Fruit fly (Drosophila melanogaster): ENCODE results near the gene CycH.

Gene CycH

dm6 chr3L:21828177-21828589, 6.4 kb downstream of the CycH start, which contains the start of gene CG32448 (continued):
- TF ChIP-seq Atf-2 (GFP tag; optimal IDR thresholded peaks at IDR 0.05): peak; percentile 49
- TF ChIP-seq pb (GFP tag; optimal IDR thresholded peaks at IDR 0.05): no peak
- peak; percentile 91 for TF ChIP-seq sens (GFP tag)
- TF ChIP-seq disco-r (GFP tag; optimal IDR thresholded peaks at IDR 0.05): no peak
- TF ChIP-seq CG9609 (GFP tag; optimal IDR thresholded peaks at IDR 0.05): peak; percentile 58
- TF ChIP-seq nmo (GFP tag; optimal IDR thresholded peaks at IDR 0.05): peak; percentile 57
- no peak for TF ChIP-seq CG10274 (GFP tag; optimal IDR thresholded peaks at IDR 0.05)
- no peak for TF ChIP-seq MTF-1 (GFP tag; optimal IDR thresholded peaks at IDR 0.05; ENCODE audit: borderline replicate concordance)
- TF ChIP-seq Atf6 (GFP tag; IDR thresholded peaks at IDR 0.05): peak; percentile 67
- peak; percentile 76 for TF ChIP-seq pho (GFP tag; optimal IDR thresholded peaks at IDR 0.05)
- TF ChIP-seq jumu (GFP tag; optimal IDR thresholded peaks at IDR 0.05): peak; percentile 58
- TF ChIP-seq CG12659 (GFP tag; optimal IDR thresholded peaks at IDR 0.05): peak; percentile 55
- peak; percentile 94 for TF ChIP-seq Med (GFP tag)
- TF ChIP-seq MBD-R2 (GFP tag; IDR thresholded peaks at IDR 0.05): peak; percentile 86
- peak; percentile 42 for TF ChIP-seq PHDP (tag; optimal IDR thresholded peaks at IDR 0.05)
- no peak for TF ChIP-seq onecut (GFP tag; IDR thresholded peaks at IDR 0.05)
- no peak for TF ChIP-seq kni (GFP tag; optimal IDR thresholded peaks at IDR 0.05)
- no peak for TF ChIP-seq dan (GFP tag; IDR thresholded peaks at IDR 0.05)
- peak; percentile 56; the same call in 1 of the 3 replicates for TF ChIP-seq CG7357 (GFP tag; IDR thresholded peaks at IDR 0.05)
- TF ChIP-seq vvl (GFP tag; IDR thresholded peaks at IDR 0.05): peak; percentile 83
- no peak for TF ChIP-seq CG7928 (GFP tag; optimal IDR thresholded peaks at IDR 0.05)
- TF ChIP-seq Gsc (GFP tag; IDR thresholded peaks at IDR 0.05): no peak
- TF ChIP-seq ap (GFP tag; IDR thresholded peaks at IDR 0.05): 0 out of 2 replicates have a peak, but pooled peaks have one; percentile 42
- peak; percentile 69 for TF ChIP-seq fu2 (GFP tag; optimal IDR thresholded peaks at IDR 0.05)
- no peak for TF ChIP-seq CG10321 (GFP tag; IDR thresholded peaks at IDR 0.05)
- TF ChIP-seq toy (GFP tag; IDR thresholded peaks at IDR 0.05): no peak
- TF ChIP-seq ems (GFP tag; optimal IDR thresholded peaks at IDR 0.05): peak; percentile 59
- no peak for TF ChIP-seq usp (GFP tag; optimal IDR thresholded peaks at IDR 0.05)
- 0 out of 2 replicates have a peak, but pooled peaks have one; percentile 30 for TF ChIP-seq CG43689 (GFP tag; IDR thresholded peaks at IDR 0.05)
- TF ChIP-seq Meics (GFP tag; optimal IDR thresholded peaks at IDR 0.05): peak; percentile 60
- TF ChIP-seq CG17359 (tag; optimal IDR thresholded peaks at IDR 0.05): peak; percentile 55
- peak; percentile 59 for TF ChIP-seq CG8924 (tag; optimal IDR thresholded peaks at IDR 0.05)
- peak; percentile 45 for TF ChIP-seq CG18476 (GFP tag; optimal IDR thresholded peaks at IDR 0.05)
- TF ChIP-seq CG31388 (GFP tag; optimal IDR thresholded peaks at IDR 0.05): peak; percentile 1
- no peak for TF ChIP-seq CG12744 (GFP tag; optimal IDR thresholded peaks at IDR 0.05)
- TF ChIP-seq CG16779 (GFP tag; IDR thresholded peaks at IDR 0.05): no peak
- peak; percentile 44 for TF ChIP-seq CG10979 (tag; optimal IDR thresholded peaks at IDR 0.05)
- TF ChIP-seq CG8944 (GFP tag; optimal IDR thresholded peaks at IDR 0.05): peak; percentile 64
- peak; percentile 75 for TF ChIP-seq CG2712 (tag; optimal IDR thresholded peaks at IDR 0.05)
- TF ChIP-seq CG13894 (tag; optimal IDR thresholded peaks at IDR 0.05): no peak
- TF ChIP-seq Doc2 (GFP tag; IDR thresholded peaks at IDR 0.05): no peak
- no peak for TF ChIP-seq Opbp (GFP tag; IDR thresholded peaks at IDR 0.05; ENCODE audit: partially characterized antibody)
- TF ChIP-seq CG9797 (GFP tag; optimal IDR thresholded peaks at IDR 0.05): peak; percentile 68
- TF ChIP-seq Dfd (GFP tag; optimal IDR thresholded peaks at IDR 0.05): no peak
- peak; percentile 38 for TF ChIP-seq CG3281 (GFP tag; optimal IDR thresholded peaks at IDR 0.05)
- TF ChIP-seq Lhr (GFP tag; optimal IDR thresholded peaks at IDR 0.05): no peak
- no peak for TF ChIP-seq CG10462 (GFP tag; optimal IDR thresholded peaks at IDR 0.05)
- no peak for TF ChIP-seq TFAM (GFP tag; optimal IDR thresholded peaks at IDR 0.05)
- TF ChIP-seq exex (tag; optimal IDR thresholded peaks at IDR 0.05): no peak
- TF ChIP-seq bsh (GFP tag; optimal IDR thresholded peaks at IDR 0.05): peak in 1 of 2 experiments; percentile 52
- TF ChIP-seq ase (GFP tag; IDR thresholded peaks at IDR 0.05): peak; percentile 68; the same call in 2 of the 3 replicates
- no peak for TF ChIP-seq CG4707 (GFP tag; optimal IDR thresholded peaks at IDR 0.05)

All from whole organism, embryonic.